Fruit fly (Drosophila melanogaster) whole organism, pupa: Measurements from ENCODE around the gene Cyp308a1.
A peak's percentile ranks its signal among the peaks of the same experiment; 100 is the strongest.

Experiments used
- CG13204 ChIP-seq: fragments of 200-800 bp; sonication (Bioruptor generic); optimal IDR thresholded peaks from 2 replicates; lab custom pipeline; 2018; ENCODE audit warnings: missing biosample characterization, mild to moderate bottlenecking, missing genetic modification characterization, moderate library complexity
- CG14655 ChIP-seq: fragments of 200-800 bp; sonication (Bioruptor generic); optimal IDR thresholded peaks from 3 replicates; lab custom pipeline; 2017; ENCODE audit warnings: mild to moderate bottlenecking, missing biosample characterization, missing genetic modification reagents, missing genetic modification characterization
- CG15710 ChIP-seq: fragments of 200-800 bp; sonication (Bioruptor generic); optimal IDR thresholded peaks from 2 replicates; lab custom pipeline; 2018; ENCODE audit warnings: missing biosample characterization, mild to moderate bottlenecking, missing genetic modification characterization, moderate library complexity
- CG17806 ChIP-seq: fragments of 200-800 bp; sonication (Bioruptor generic); optimal IDR thresholded peaks from 2 replicates; lab custom pipeline; 2018; ENCODE audit warnings: missing biosample characterization, mild to moderate bottlenecking, missing genetic modification characterization, moderate library complexity
- CG32121 ChIP-seq: fragments of 200-800 bp; sonication (Bioruptor generic); IDR thresholded peaks from 2 replicates; pipeline ENCODE4 v1.3.6; 2022; ENCODE audit warnings: missing biosample characterization, missing genetic modification characterization
- CG8301 ChIP-seq: fragments of 200-800 bp; sonication (Bioruptor generic); optimal IDR thresholded peaks from 2 replicates; lab custom pipeline; 2018; ENCODE audit warnings: missing biosample characterization, mild to moderate bottlenecking, missing genetic modification characterization
- D1 ChIP-seq: fragments of 200-800 bp; sonication (Bioruptor generic); optimal IDR thresholded peaks from 2 replicates; lab custom pipeline; 2018; ENCODE audit warnings: missing biosample characterization, mild to moderate bottlenecking, missing genetic modification characterization, moderate library complexity
- EcR ChIP-seq: fragments of 200-800 bp; sonication (Bioruptor generic); optimal IDR thresholded peaks from 3 replicates; lab custom pipeline; 2019; ENCODE audit warnings: missing biosample characterization, missing genetic modification characterization, mild to moderate bottlenecking, moderate library complexity, missing genetic modification reagents
- Pif1A ChIP-seq: fragments of 200-800 bp; sonication (Bioruptor generic); optimal IDR thresholded peaks from 3 replicates; lab custom pipeline; 2016; ENCODE audit warnings: missing biosample characterization, missing genetic modification characterization
- fd96Ca ChIP-seq: fragments of 200-800 bp; sonication (Bioruptor generic); IDR thresholded peaks from 3 replicates; pipeline ENCODE4 v1.3.6; 2022; ENCODE audit warnings: missing biosample characterization, missing genetic modification characterization
- gl ChIP-seq: fragments of 200-800 bp; sonication (Bioruptor generic); optimal IDR thresholded peaks from 2 replicates; lab custom pipeline; 2018; ENCODE audit warnings: missing biosample characterization, mild to moderate bottlenecking, missing genetic modification characterization

dm6 chrX:18663362-18663761 is 46.3 kb upstream of the Cyp308a1 start:
- TF ChIP-seq CG17806 (tag; lab: Kevin White, UChicago) = no peak
- no peak for TF ChIP-seq CG32121
- TF ChIP-seq EcR (GFP tag; lab: Kevin White, UChicago) = no peak
- TF ChIP-seq gl (tag; lab: Kevin White, UChicago) = no peak
- no peak for TF ChIP-seq D1 (tag; lab: Kevin White, UChicago)
- TF ChIP-seq CG8301 (tag; lab: Kevin White, UChicago) = peak; percentile 54
- no peak for TF ChIP-seq CG14655
- no peak for TF ChIP-seq CG13204 (GFP tag; lab: Kevin White, UChicago)
- TF ChIP-seq Pif1A (GFP tag; lab: Kevin White, UChicago) = no peak
- no peak for TF ChIP-seq CG15710 (tag; lab: Kevin White, UChicago)
- TF ChIP-seq fd96Ca (GFP tag; lab: Robert Waterston, UW) = no peak
